Worm (Caenorhabditis elegans) whole organism, L4/young adult: Measurements from ENCODE around the gene str-181.

Experiments used
- W03F9.2 ChIP-seq: fragments of 150-350 bp; optimal IDR thresholded peaks from 2 replicates; lab custom pipeline; 2014; ENCODE audit warnings: missing biosample characterization, missing genetic modification characterization
- dao-5 ChIP-seq: sonication (generic microtip); optimal IDR thresholded peaks from 2 replicates; lab custom pipeline; 2016; ENCODE audit warnings: missing genotype, missing genetic modification characterization, moderate library complexity, missing compliant biosample characterization
- him-1 ChIP-seq: sonication (generic microtip); optimal IDR thresholded peaks from 2 replicates; lab custom pipeline; 2016; ENCODE audit warnings: missing genotype, missing genetic modification reagents, missing genetic modification characterization, missing compliant biosample characterization

str-181 gene

ce11 chrV:12667397-12667796, 51.1 kb downstream of the str-181 start:
- TF ChIP-seq him-1 (tag; lab: Kevin White, UChicago) (no peak), dao-5 (tag; lab: Kevin White, UChicago) (no peak), W03F9.2 (tag; lab: Kevin White, UChicago) (no peak)
